Fruit fly (Drosophila melanogaster): ENCODE measurements around the gene CG8132.

The CG8132 gene

DNA sequence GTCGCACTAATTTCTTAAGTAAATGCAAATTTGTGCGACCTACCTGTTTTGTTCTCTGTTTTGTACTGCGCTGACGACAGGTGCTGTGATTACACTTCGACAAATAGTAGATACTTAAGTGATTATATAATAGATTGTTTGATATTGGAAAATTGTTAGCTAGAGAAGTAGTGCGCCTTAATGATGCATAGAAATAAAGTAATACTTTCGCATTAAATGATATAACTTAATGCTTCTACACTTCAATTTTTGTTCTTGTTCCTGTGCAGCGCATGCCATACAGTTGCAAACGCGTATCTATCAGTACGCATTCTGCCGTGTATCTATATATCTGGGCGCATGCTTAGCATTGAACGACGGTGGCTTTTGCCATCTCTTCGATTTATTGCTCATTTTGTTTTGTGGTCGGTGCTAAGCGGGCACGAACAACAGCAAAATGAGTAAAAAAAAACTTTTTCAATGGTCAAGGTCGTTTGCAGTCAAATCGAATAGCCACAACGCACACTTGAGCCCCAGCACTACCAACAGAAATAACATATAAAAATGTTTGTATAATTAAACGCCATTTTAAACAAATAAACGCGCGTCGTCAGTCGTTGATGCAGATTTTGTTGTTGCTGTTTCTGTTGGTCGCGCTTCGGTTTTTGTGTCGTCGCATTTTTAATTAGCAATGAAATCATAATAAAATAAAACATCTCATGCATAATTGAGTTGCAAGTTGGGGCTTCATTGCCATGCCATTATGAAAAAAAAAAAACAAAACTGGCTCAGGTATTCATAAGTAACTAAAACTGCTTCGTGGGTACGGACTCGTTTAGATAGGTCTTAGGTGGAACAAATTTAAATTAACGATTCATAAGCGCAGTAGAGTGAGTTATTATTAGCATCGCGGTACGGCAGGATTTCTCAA lies 29.3 kb downstream of the CG8132 start (continued):
- no peak for TF ChIP-seq Doc3 (GFP tag; IDR thresholded peaks at IDR 0.05; ENCODE audit: partially characterized antibody)
- no peak for TF ChIP-seq CG3726 (GFP tag; IDR thresholded peaks at IDR 0.05)
- TF ChIP-seq kni (GFP tag; optimal IDR thresholded peaks at IDR 0.05) = no peak
- TF ChIP-seq CG42726 (GFP tag; IDR thresholded peaks at IDR 0.05; ENCODE audit: partially characterized antibody) = no peak
- no peak for TF ChIP-seq CG33213 (GFP tag; optimal IDR thresholded peaks at IDR 0.05)
- no peak for TF ChIP-seq CG17612 (GFP tag; IDR thresholded peaks at IDR 0.05)
- no peak for TF ChIP-seq CG3163 (GFP tag; optimal IDR thresholded peaks at IDR 0.05)
- TF ChIP-seq CG13123 (GFP tag; optimal IDR thresholded peaks at IDR 0.05) = no peak
- TF ChIP-seq Ets97D (GFP tag; optimal IDR thresholded peaks at IDR 0.05) = no peak
- no peak for TF ChIP-seq Sox102F (GFP tag; optimal IDR thresholded peaks at IDR 0.05)
- no peak for TF ChIP-seq CG31365 (tag; optimal IDR thresholded peaks at IDR 0.05)
- TF ChIP-seq run (tag; optimal IDR thresholded peaks at IDR 0.05) = no peak
- TF ChIP-seq CG10274 (GFP tag; optimal IDR thresholded peaks at IDR 0.05) = peak; percentile 4
- no peak for TF ChIP-seq Six4 (GFP tag; optimal IDR thresholded peaks at IDR 0.05)
- no peak for TF ChIP-seq kay (GFP tag; optimal IDR thresholded peaks at IDR 0.05)
- no peak for TF ChIP-seq CG4730 (GFP tag; IDR thresholded peaks at IDR 0.05)
- no peak for TF ChIP-seq CG18011 (GFP tag; optimal IDR thresholded peaks at IDR 0.05)
- no peak for TF ChIP-seq CG11093 (GFP tag; IDR thresholded peaks at IDR 0.05)
- no peak for TF ChIP-seq Hr39 (optimal IDR thresholded peaks at IDR 0.05)
- TF ChIP-seq yki (optimal IDR thresholded peaks at IDR 0.05) = no peak
- TF ChIP-seq org-1 (GFP tag; optimal IDR thresholded peaks at IDR 0.05) = peak; percentile 4
- no peak for TF ChIP-seq CG12071 (GFP tag; optimal IDR thresholded peaks at IDR 0.05)
- no peak for TF ChIP-seq luna (GFP tag; optimal IDR thresholded peaks at IDR 0.05)
- no peak for TF ChIP-seq Sox100B (GFP tag; optimal IDR thresholded peaks at IDR 0.05)
- TF ChIP-seq Bteb2 (GFP tag; optimal IDR thresholded peaks at IDR 0.05) = peak; percentile 21
- TF ChIP-seq CG15696 (tag; optimal IDR thresholded peaks at IDR 0.05) = no peak
- no peak for TF ChIP-seq nau (GFP tag; optimal IDR thresholded peaks at IDR 0.05)
- peak; percentile 9 for TF ChIP-seq Myb (GFP tag; optimal IDR thresholded peaks at IDR 0.05)
- no peak for TF ChIP-seq cad (GFP tag; optimal IDR thresholded peaks at IDR 0.05)
- no peak for TF ChIP-seq Nf-YA (GFP tag; IDR thresholded peaks at IDR 0.05)
- TF ChIP-seq CG8478 (optimal IDR thresholded peaks at IDR 0.05) = no peak
- no peak for TF ChIP-seq pan (optimal IDR thresholded peaks at IDR 0.05)
- no peak for TF ChIP-seq pan (GFP tag; optimal IDR thresholded peaks at IDR 0.05 in 1 of 2, IDR thresholded peaks at IDR 0.05 in 1 of 2)
- TF ChIP-seq Hsf (GFP tag; optimal IDR thresholded peaks at IDR 0.05) = peak; percentile 25
- no peak for TF ChIP-seq CG34376 (GFP tag; optimal IDR thresholded peaks at IDR 0.05)
- TF ChIP-seq Usf (GFP tag; optimal IDR thresholded peaks at IDR 0.05) = no peak
- TF ChIP-seq sim (GFP tag; IDR thresholded peaks at IDR 0.05) = no peak
- peak; percentile 37; the same call in 1 of the 2 replicates for TF ChIP-seq CG32772 (GFP tag; IDR thresholded peaks at IDR 0.05)
- no peak for TF ChIP-seq h (optimal IDR thresholded peaks at IDR 0.05)
- no peak for TF ChIP-seq CkIIα-i1 (GFP tag; IDR thresholded peaks at IDR 0.05)
- TF ChIP-seq cas (GFP tag; IDR thresholded peaks at IDR 0.05) = no peak
- TF ChIP-seq bsh (GFP tag; optimal IDR thresholded peaks at IDR 0.05) = no peak
- peak; percentile 40 for TF ChIP-seq CG17385 (GFP tag; optimal IDR thresholded peaks at IDR 0.05)
- TF ChIP-seq CG6689 (GFP tag; IDR thresholded peaks at IDR 0.05) = 0 out of 2 replicates have a peak, but pooled peaks have one; percentile 31
- TF ChIP-seq TFAM (GFP tag; optimal IDR thresholded peaks at IDR 0.05) = no peak
- TF ChIP-seq ac (GFP tag; optimal IDR thresholded peaks at IDR 0.05) = no peak
- peak; percentile 74 for TF ChIP-seq Rfx (GFP tag; IDR thresholded peaks at IDR 0.05)
- peak; percentile 19 for TF ChIP-seq CG8924 (tag; optimal IDR thresholded peaks at IDR 0.05)
- TF ChIP-seq Hr51 (GFP tag; optimal IDR thresholded peaks at IDR 0.05) = peak in 1 of 2 experiments; percentile 60
- peak; percentile 52 for TF ChIP-seq fd3F (GFP tag; optimal IDR thresholded peaks at IDR 0.05)
- TF ChIP-seq CG1024 (GFP tag; IDR thresholded peaks at IDR 0.05) = no peak
